Worm (Caenorhabditis elegans) whole organism, young adult: ENCODE data around the gene Y41C4A.7.

Experiments used
- B0019.2 ChIP-seq: fragments of 200-800 bp; sonication (Bioruptor generic); conservative IDR thresholded peaks from 2 replicates; pipeline ENCODE4 v1.3.6; 2022; ENCODE audit warnings: missing genetic modification reagents, missing genetic modification characterization, missing compliant biosample characterization
- B0035.1 ChIP-seq: sonication (generic microtip); optimal IDR thresholded peaks from 2 replicates; lab custom pipeline; 2016; ENCODE audit warnings: missing genetic modification characterization, mild to moderate bottlenecking, missing compliant biosample characterization, missing genotype, missing genetic modification reagents
- B0261.1 ChIP-seq: sonication (generic microtip); optimal IDR thresholded peaks from 2 replicates; lab custom pipeline; 2016; ENCODE audit warnings: mild to moderate bottlenecking, missing genetic modification characterization, moderate library complexity, missing compliant biosample characterization
- C06A6.2 ChIP-seq: fragments of 200-800 bp; sonication (Bioruptor generic); conservative IDR thresholded peaks from 2 replicates; pipeline ENCODE4 v1.3.6; 2022; ENCODE audit warnings: missing genetic modification characterization, missing compliant biosample characterization
- F10E7.11 ChIP-seq: sonication (generic microtip); optimal IDR thresholded peaks from 2 replicates; lab custom pipeline; 2017; ENCODE audit warnings: mild to moderate bottlenecking, missing genetic modification characterization, moderate library complexity, missing compliant biosample characterization
- F37B4.10 ChIP-seq: fragments of 200-800 bp; sonication (Bioruptor generic); IDR thresholded peaks from 2 replicates; pipeline ENCODE4 v1.3.6; 2022; ENCODE audit warnings: missing genetic modification characterization, missing compliant biosample characterization
- F52B5.7 ChIP-seq: sonication (generic microtip); optimal IDR thresholded peaks from 2 replicates; lab custom pipeline; 2016; ENCODE audit warnings: mild to moderate bottlenecking, missing genetic modification characterization, missing compliant biosample characterization
- F55B11.4 ChIP-seq: sonication (generic microtip); optimal IDR thresholded peaks from 2 replicates; lab custom pipeline; 2016; ENCODE audit warnings: missing compliant biosample characterization, missing genetic modification characterization, borderline replicate concordance; ENCODE audit not compliant: insufficient read depth
- K12H6.12 ChIP-seq: fragments of 200-800 bp; sonication (Bioruptor generic); optimal IDR thresholded peaks from 2 replicates; lab custom pipeline; 2018; ENCODE audit warnings: mild to moderate bottlenecking, missing genetic modification characterization, missing compliant biosample characterization
- T26A5.8 ChIP-seq: sonication (generic microtip); optimal IDR thresholded peaks from 2 replicates; lab custom pipeline; 2016; ENCODE audit warnings: missing genetic modification characterization, missing compliant biosample characterization
- Y56A3A.18 ChIP-seq: fragments of 200-800 bp; sonication (Bioruptor generic); IDR thresholded peaks from 2 replicates; pipeline ENCODE4 v1.3.6; 2022; ENCODE audit warnings: missing genetic modification reagents, missing genetic modification characterization, missing compliant biosample characterization
- Y67H2A.10 ChIP-seq: fragments of 200-800 bp; sonication (Bioruptor generic); conservative IDR thresholded peaks from 2 replicates; pipeline ENCODE4 v1.3.6; 2022; ENCODE audit warnings: missing genetic modification reagents, missing genetic modification characterization, missing compliant biosample characterization
- Y79H2A.3 ChIP-seq: fragments of 200-800 bp; sonication (Bioruptor generic); conservative IDR thresholded peaks from 2 replicates; pipeline ENCODE4 v1.3.6; 2022; ENCODE audit warnings: missing genetic modification reagents, missing genetic modification characterization, missing compliant biosample characterization
- Y95B8A.8 ChIP-seq: fragments of 200-800 bp; sonication (Bioruptor generic); IDR thresholded peaks from 2 replicates; pipeline ENCODE4 v1.3.6; 2022; ENCODE audit warnings: missing genetic modification reagents, missing genetic modification characterization, missing compliant biosample characterization
- ZK185.1 ChIP-seq: sonication (generic microtip); optimal IDR thresholded peaks from 2 replicates; lab custom pipeline; 2016; ENCODE audit warnings: mild to moderate bottlenecking, missing genetic modification characterization, missing compliant biosample characterization; ENCODE audit not compliant: poor library complexity, severe bottlenecking
- athp-1 ChIP-seq: sonication (generic microtip); optimal IDR thresholded peaks from 2 replicates; lab custom pipeline; 2017; ENCODE audit warnings: mild to moderate bottlenecking, missing genetic modification characterization, missing compliant biosample characterization
- attf-3 ChIP-seq: fragments of 200-800 bp; sonication (Bioruptor generic); conservative IDR thresholded peaks from 2 replicates; pipeline ENCODE4 v1.3.6; 2022; ENCODE audit warnings: missing genetic modification reagents, missing genetic modification characterization, missing compliant biosample characterization
- attf-5 ChIP-seq: fragments of 200-800 bp; sonication (Bioruptor generic); optimal IDR thresholded peaks from 2 replicates; lab custom pipeline; 2018; ENCODE audit warnings: mild to moderate bottlenecking, missing genetic modification characterization, missing compliant biosample characterization
- bed-2 ChIP-seq: fragments of 200-800 bp; sonication (Bioruptor generic); IDR thresholded peaks from 2 replicates; pipeline ENCODE4 v1.3.6; 2022; ENCODE audit warnings: missing genetic modification reagents, missing genetic modification characterization, missing compliant biosample characterization
- cebp-1 ChIP-seq, 2 experiments: fragments of 200-800 bp in 1 of 2; sonication (Bioruptor generic) in 1 of 2; sonication (generic microtip) in 1 of 2; IDR thresholded peaks in 1 of 2; optimal IDR thresholded peaks in 1 of 2; 2 replicates each; pipeline versions ENCODE4 v1.3.6 to Lab custom; 2017 to 2022; ENCODE audit warnings: missing compliant biosample characterization in 2 of 2, missing genetic modification characterization in 2 of 2, mild to moderate bottlenecking in 1 of 2, missing genetic modification reagents in 1 of 2, moderate library complexity in 1 of 2
- cebp-2 ChIP-seq: fragments of 200-800 bp; sonication (Bioruptor generic); IDR thresholded peaks from 2 replicates; pipeline ENCODE4 v1.3.6; 2022; ENCODE audit warnings: missing genetic modification characterization, missing compliant biosample characterization
- ceh-100 ChIP-seq: fragments of 200-800 bp; sonication (Bioruptor generic); IDR thresholded peaks from 2 replicates; pipeline ENCODE4 v1.3.6; 2022; ENCODE audit warnings: missing genetic modification reagents, missing genetic modification characterization, missing compliant biosample characterization
- ceh-27 ChIP-seq: fragments of 200-800 bp; sonication (Bioruptor generic); optimal IDR thresholded peaks from 2 replicates; lab custom pipeline; 2018; ENCODE audit warnings: mild to moderate bottlenecking, missing genetic modification characterization, moderate library complexity, missing compliant biosample characterization
- die-1 ChIP-seq: sonication (generic microtip); optimal IDR thresholded peaks from 2 replicates; lab custom pipeline; 2016; ENCODE audit warnings: missing genotype, mild to moderate bottlenecking, missing genetic modification characterization, missing compliant biosample characterization
- egl-18 ChIP-seq: fragments of 200-800 bp; sonication (Bioruptor generic); IDR thresholded peaks from 2 replicates; pipeline ENCODE4 v1.3.6; 2022; ENCODE audit warnings: missing genetic modification reagents, missing genetic modification characterization, missing compliant biosample characterization
- gei-17 ChIP-seq: fragments of 200-800 bp; sonication (Bioruptor generic); optimal IDR thresholded peaks from 2 replicates; lab custom pipeline; 2018; ENCODE audit warnings: mild to moderate bottlenecking, missing genetic modification characterization, missing compliant biosample characterization
- hlh-12 ChIP-seq: sonication (generic microtip); optimal IDR thresholded peaks from 2 replicates; lab custom pipeline; 2016; ENCODE audit warnings: missing genetic modification characterization, missing compliant biosample characterization
- hmg-1.2 ChIP-seq: fragments of 200-800 bp; sonication (Bioruptor generic); IDR thresholded peaks from 2 replicates; pipeline ENCODE4 v1.3.6; 2022; ENCODE audit warnings: missing genetic modification reagents, missing genetic modification characterization, missing compliant biosample characterization
- let-526 ChIP-seq: fragments of 200-800 bp; sonication (Bioruptor generic); IDR thresholded peaks from 2 replicates; pipeline ENCODE4 v1.3.6; 2022; ENCODE audit warnings: missing genetic modification reagents, missing genetic modification characterization, missing compliant biosample characterization
- let-607 ChIP-seq, 2 experiments: fragments of 200-800 bp in 1 of 2; sonication (Bioruptor generic) in 1 of 2; sonication (generic microtip) in 1 of 2; optimal IDR thresholded peaks; 2 replicates each; lab custom pipeline; 2016 to 2018; ENCODE audit warnings: mild to moderate bottlenecking in 2 of 2, missing compliant biosample characterization in 2 of 2, missing genetic modification characterization in 2 of 2, moderate library complexity in 2 of 2, missing genotype in 1 of 2
- lin-35 ChIP-seq, 3 experiments: fragments of 150-350 bp in 2 of 3; sonication (generic microtip) in 1 of 3; optimal IDR thresholded peaks; 2 replicates each; lab custom pipeline; 2014 to 2018; ENCODE audit warnings: missing biosample characterization in 3 of 3, missing genetic modification characterization in 3 of 3, missing genetic modification reagents in 3 of 3
- madf-10 ChIP-seq: sonication (generic microtip); optimal IDR thresholded peaks from 2 replicates; lab custom pipeline; 2016; ENCODE audit warnings: mild to moderate bottlenecking, missing genetic modification characterization, missing compliant biosample characterization
- mcd-1 ChIP-seq: fragments of 200-800 bp; sonication (Bioruptor generic); IDR thresholded peaks from 2 replicates; pipeline ENCODE4 v1.3.6; 2022; ENCODE audit warnings: missing genetic modification reagents, missing genetic modification characterization, missing compliant biosample characterization
- nfyb-1 ChIP-seq: fragments of 200-800 bp; sonication (Bioruptor generic); IDR thresholded peaks from 2 replicates; pipeline ENCODE4 v1.3.6; 2022; ENCODE audit warnings: missing genetic modification reagents, missing genetic modification characterization, missing compliant biosample characterization
- nhr-179 ChIP-seq: sonication (generic microtip); optimal IDR thresholded peaks from 2 replicates; lab custom pipeline; 2016; ENCODE audit warnings: mild to moderate bottlenecking, missing genetic modification characterization, missing compliant biosample characterization
- nhr-27 ChIP-seq: fragments of 200-800 bp; sonication (Bioruptor generic); optimal IDR thresholded peaks from 2 replicates; lab custom pipeline; 2018; ENCODE audit warnings: mild to moderate bottlenecking, missing genetic modification characterization, moderate library complexity, missing compliant biosample characterization
- nhr-80 ChIP-seq: sonication (generic microtip); optimal IDR thresholded peaks from 2 replicates; lab custom pipeline; 2016; ENCODE audit warnings: missing genetic modification characterization, missing compliant biosample characterization
- pha-4 ChIP-seq: fragments of 150-350 bp; sonication (generic microtip); optimal IDR thresholded peaks from 2 replicates; lab custom pipeline; 2014; ENCODE audit warnings: missing biosample characterization, missing genetic modification reagents, missing genetic modification characterization
- repo-1 ChIP-seq: sonication (generic microtip); optimal IDR thresholded peaks from 2 replicates; lab custom pipeline; 2017; ENCODE audit warnings: mild to moderate bottlenecking, missing genetic modification characterization, missing compliant biosample characterization
- sdz-38 ChIP-seq: sonication (generic microtip); optimal IDR thresholded peaks from 2 replicates; lab custom pipeline; 2016; ENCODE audit warnings: missing genotype, missing genetic modification characterization, missing compliant biosample characterization
- snpc-1.1 ChIP-seq: sonication (generic microtip); optimal IDR thresholded peaks from 2 replicates; lab custom pipeline; 2017; ENCODE audit warnings: missing genetic modification characterization, mild to moderate bottlenecking, missing compliant biosample characterization, antibody characterized with exemption, moderate library complexity, missing genotype, missing genetic modification reagents; ENCODE audit not compliant: insufficient read depth
- snpc-4 ChIP-seq, 5 experiments: fragments of 150-350 bp in 1 of 5; sonication (generic microtip) in 4 of 5; optimal IDR thresholded peaks; 2 replicates each; lab custom pipeline; 2014 to 2018; ENCODE audit warnings: missing genetic modification characterization in 5 of 5, missing biosample characterization in 3 of 5, antibody characterized with exemption in 2 of 5, mild to moderate bottlenecking in 2 of 5, missing compliant biosample characterization in 2 of 5, missing genotype in 2 of 5, moderate library complexity in 2 of 5, missing genetic modification reagents in 1 of 5
- sptf-2 ChIP-seq: fragments of 200-800 bp; sonication (Bioruptor generic); optimal IDR thresholded peaks from 2 replicates; lab custom pipeline; 2018; ENCODE audit warnings: mild to moderate bottlenecking, missing genetic modification characterization, missing compliant biosample characterization
- unc-62 ChIP-seq: fragments of 150-350 bp; optimal IDR thresholded peaks from 2 replicates; lab custom pipeline; 2014; ENCODE audit warnings: missing biosample characterization, missing genetic modification reagents, missing genetic modification characterization
- xnd-1 ChIP-seq: sonication (generic microtip); optimal IDR thresholded peaks from 2 replicates; lab custom pipeline; 2016; ENCODE audit warnings: missing genotype, missing genetic modification reagents, missing genetic modification characterization, missing compliant biosample characterization
- ztf-28 ChIP-seq: fragments of 200-800 bp; sonication (Bioruptor generic); IDR thresholded peaks from 2 replicates; pipeline ENCODE4 v1.3.6; 2022; ENCODE audit warnings: missing genetic modification reagents, missing genetic modification characterization, missing compliant biosample characterization

Gene Y41C4A.7

DNA sequence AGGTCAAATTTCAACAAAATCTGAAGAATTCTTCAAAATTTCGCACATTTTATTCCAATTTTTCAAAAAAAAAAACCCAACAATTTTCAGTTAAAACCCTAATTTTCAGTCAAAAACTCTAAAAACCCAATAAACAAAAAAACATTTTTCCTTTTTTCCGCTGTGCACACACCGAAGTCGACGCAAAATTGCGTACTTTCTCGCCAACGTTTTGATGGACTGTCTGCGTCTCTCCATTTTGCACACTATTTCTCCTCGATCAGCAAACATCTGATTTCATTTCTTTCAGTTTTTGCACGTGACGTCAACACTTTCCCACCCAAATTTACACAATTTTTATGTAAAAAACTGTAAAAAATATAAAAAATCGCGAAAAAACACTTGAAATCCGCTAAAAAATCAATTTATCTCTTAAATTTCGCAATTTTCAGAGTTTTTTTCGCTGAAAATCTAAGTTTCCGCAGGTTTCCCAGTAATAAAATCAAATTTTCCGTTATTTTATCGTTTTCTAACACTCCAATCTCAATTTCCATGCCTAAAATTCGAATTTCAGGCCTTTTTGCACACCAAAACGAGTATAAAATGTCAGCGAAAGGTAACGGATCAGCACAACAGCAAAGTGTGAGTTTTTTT lies 41.4 kb upstream of the Y41C4A.7 start, which contains the start of gene crh-1 (continued):
- no peak for TF ChIP-seq let-526 (GFP tag; lab: Robert Waterston, UW)
- no peak for TF ChIP-seq B0035.1 (tag; lab: Kevin White, UChicago)
- TF ChIP-seq T26A5.8 (tag; lab: Kevin White, UChicago): no peak
- peak; percentile 42 for TF ChIP-seq nhr-80 (tag; lab: Kevin White, UChicago)
- TF ChIP-seq attf-5 (GFP tag; lab: Kevin White, UChicago): peak; percentile 43
- no peak for TF ChIP-seq Y79H2A.3 (GFP tag; lab: Robert Waterston, UW)
- peak in 1 of 2 experiments; percentile 17 for TF ChIP-seq let-607 (tag; optimal IDR thresholded peaks at IDR 0.05; lab: Kevin White, UChicago)
- TF ChIP-seq snpc-1.1 (tag; lab: Kevin White, UChicago): peak; percentile 6
- TF ChIP-seq madf-10: no peak
- TF ChIP-seq snpc-4 (GFP tag; optimal IDR thresholded peaks at IDR 0.05; lab: Kevin White, UChicago): peak; percentile 14
- TF ChIP-seq snpc-4 (tag; optimal IDR thresholded peaks at IDR 0.05; lab: Kevin White, UChicago): peak in 2 of 4 experiments; percentile 4 to 22
- no peak for TF ChIP-seq ZK185.1
- no peak for TF ChIP-seq B0019.2 (GFP tag; lab: Robert Waterston, UW)
- TF ChIP-seq K12H6.12 (tag; lab: Kevin White, UChicago): no peak
- TF ChIP-seq cebp-2 (GFP tag; lab: Robert Waterston, UW): no peak
- no peak for TF ChIP-seq ceh-27
- no peak for TF ChIP-seq die-1 (tag; lab: Kevin White, UChicago)
- TF ChIP-seq gei-17 (GFP tag; lab: Kevin White, UChicago): peak; percentile 33
- no peak for TF ChIP-seq attf-3
- no peak for TF ChIP-seq F37B4.10 (GFP tag; lab: Robert Waterston, UW)
- no peak for TF ChIP-seq Y67H2A.10 (GFP tag; lab: Robert Waterston, UW)
- TF ChIP-seq nfyb-1 (GFP tag; lab: Robert Waterston, UW): peak; percentile 78
- peak; percentile 42 for TF ChIP-seq xnd-1
- no peak for TF ChIP-seq F10E7.11 (tag; lab: Kevin White, UChicago)
- TF ChIP-seq bed-2 (GFP tag; lab: Robert Waterston, UW): no peak
- TF ChIP-seq cebp-1 (GFP tag; IDR thresholded peaks at IDR 0.05; lab: Robert Waterston, UW): no peak
- peak; percentile 7 for TF ChIP-seq cebp-1 (tag; optimal IDR thresholded peaks at IDR 0.05; lab: Kevin White, UChicago)
- no peak for TF ChIP-seq hlh-12 (tag; lab: Kevin White, UChicago)
- TF ChIP-seq unc-62 (GFP tag; lab: Kevin White, UChicago): no peak
- no peak for TF ChIP-seq athp-1
- no peak for TF ChIP-seq nhr-179
- no peak for TF ChIP-seq ztf-28 (GFP tag; lab: Robert Waterston, UW)
- no peak for TF ChIP-seq sdz-38 (tag; lab: Kevin White, UChicago)
- no peak for TF ChIP-seq repo-1 (tag; lab: Kevin White, UChicago)
- no peak for TF ChIP-seq egl-18 (GFP tag; lab: Robert Waterston, UW)
- TF ChIP-seq Y56A3A.18: peak; percentile 13; the same call in 1 of the 2 replicates
- TF ChIP-seq lin-35 (GFP tag; optimal IDR thresholded peaks at IDR 0.05; lab: Kevin White, UChicago): peak in 1 of 3 experiments; percentile 4
- TF ChIP-seq nhr-27 (tag; lab: Kevin White, UChicago): no peak
- TF ChIP-seq C06A6.2 (GFP tag; lab: Robert Waterston, UW): no peak
- no peak for TF ChIP-seq ceh-100 (GFP tag; lab: Robert Waterston, UW)
- TF ChIP-seq F52B5.7: no peak
- TF ChIP-seq pha-4 (tag; lab: Kevin White, UChicago): no peak
- no peak for TF ChIP-seq Y95B8A.8 (GFP tag; lab: Robert Waterston, UW)
- peak; percentile 75 for TF ChIP-seq mcd-1 (GFP tag; lab: Robert Waterston, UW)
- TF ChIP-seq F55B11.4 (tag; lab: Kevin White, UChicago): no peak
- TF ChIP-seq B0261.1 (tag; lab: Kevin White, UChicago): no peak
- no peak for TF ChIP-seq sptf-2 (GFP tag; lab: Kevin White, UChicago)
- TF ChIP-seq hmg-1.2: peak; percentile 99
